Worm (Caenorhabditis elegans): ENCODE data around the gene T22F7.3.

DNA sequence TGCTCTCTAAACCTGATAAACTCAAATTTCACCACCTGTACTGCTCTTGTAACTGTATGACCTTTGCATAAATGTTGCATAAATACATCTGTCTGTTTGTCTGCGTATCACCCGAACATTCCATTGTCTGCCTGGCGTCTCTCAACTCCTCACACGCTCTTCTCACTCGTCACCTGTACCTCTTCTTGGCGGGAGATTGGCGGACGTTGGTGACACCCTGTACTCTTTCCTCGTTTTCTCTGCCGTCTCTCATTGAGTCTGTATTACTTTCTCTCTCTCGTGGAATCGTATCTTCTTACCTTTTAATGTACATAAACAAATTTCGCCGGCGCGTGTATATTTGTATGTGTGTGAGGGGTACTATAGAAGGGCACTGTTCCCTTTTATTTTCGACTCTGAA, 35.0 kb upstream of the T22F7.3 start:
- TF ChIP-seq ceh-19 (GFP tag; optimal IDR thresholded peaks at IDR 0.05) = no peak
- no peak for TF ChIP-seq pqm-1 (tag; optimal IDR thresholded peaks at IDR 0.05)
- TF ChIP-seq hlh-13 (GFP tag; optimal IDR thresholded peaks at IDR 0.05) = no peak
- no peak for TF ChIP-seq zip-5 (tag; optimal IDR thresholded peaks at IDR 0.05)
- TF ChIP-seq ceh-22 (tag; optimal IDR thresholded peaks at IDR 0.05) = peak; percentile 71
- no peak for TF ChIP-seq pag-3 (tag; optimal IDR thresholded peaks at IDR 0.05; ENCODE audit: borderline replicate concordance)
- TF ChIP-seq rnt-1 (tag; optimal IDR thresholded peaks at IDR 0.05) = no peak
- TF ChIP-seq ama-1 (optimal IDR thresholded peaks at IDR 0.05) = no peak

Measured in whole organism, late embryonic.